Worm (Caenorhabditis elegans): ENCODE data around the gene T13C2.7.

T13C2.7 gene

DNA sequence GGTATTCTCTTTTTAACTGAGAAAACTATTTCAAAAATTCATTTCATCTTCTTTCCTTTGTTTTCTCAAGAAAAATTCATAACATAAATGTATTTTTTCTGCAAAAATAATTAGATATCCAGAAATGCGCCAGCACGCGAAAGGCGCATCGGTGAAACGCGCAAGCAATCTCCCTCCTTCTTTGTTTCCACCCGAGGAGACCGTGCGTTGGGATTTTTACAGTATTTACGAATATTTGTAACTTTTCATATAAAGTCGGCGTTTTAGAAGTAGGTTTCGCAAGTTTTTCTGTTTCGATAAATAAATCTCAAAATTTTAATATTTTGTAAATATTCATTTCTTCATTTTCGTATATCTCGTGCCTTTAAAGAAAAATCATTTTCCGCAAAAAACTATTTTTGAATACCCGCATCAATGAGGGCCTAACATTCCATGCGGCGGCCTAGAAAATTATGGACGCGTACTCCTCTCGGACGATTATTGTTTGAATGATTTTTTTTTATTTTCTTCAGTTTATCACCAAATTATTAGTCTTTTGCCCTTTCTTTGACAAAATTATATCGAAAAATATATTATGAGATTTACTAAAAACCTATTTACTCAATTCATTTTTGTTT, 2.7 kb upstream of the T13C2.7 start, which contains the start of gene ssup-72 (continued):
- TF ChIP-seq lir-3 (tag; optimal IDR thresholded peaks at IDR 0.05) (no peak), mep-1 (tag; optimal IDR thresholded peaks at IDR 0.05) (peak; percentile 65), ZK337.2 (GFP tag; IDR thresholded peaks at IDR 0.05) (peak; percentile 43; the same call in 1 of the 2 replicates), T20F7.1 (GFP tag; optimal IDR thresholded peaks at IDR 0.05) (peak; percentile 60), dpl-1 (GFP tag; optimal IDR thresholded peaks at IDR 0.05) (peak; percentile 88), F26F4.8 (GFP tag; conservative IDR thresholded peaks at IDR 0.05) (no peak), rbr-2 (tag; optimal IDR thresholded peaks at IDR 0.05) (peak; percentile 49), hlh-11 (tag; optimal IDR thresholded peaks at IDR 0.05) (peak; percentile 6), ceh-44 (GFP tag; IDR thresholded peaks at IDR 0.05) (0 out of 2 replicates have a peak, but pooled peaks have one; percentile 12)

DNA sequence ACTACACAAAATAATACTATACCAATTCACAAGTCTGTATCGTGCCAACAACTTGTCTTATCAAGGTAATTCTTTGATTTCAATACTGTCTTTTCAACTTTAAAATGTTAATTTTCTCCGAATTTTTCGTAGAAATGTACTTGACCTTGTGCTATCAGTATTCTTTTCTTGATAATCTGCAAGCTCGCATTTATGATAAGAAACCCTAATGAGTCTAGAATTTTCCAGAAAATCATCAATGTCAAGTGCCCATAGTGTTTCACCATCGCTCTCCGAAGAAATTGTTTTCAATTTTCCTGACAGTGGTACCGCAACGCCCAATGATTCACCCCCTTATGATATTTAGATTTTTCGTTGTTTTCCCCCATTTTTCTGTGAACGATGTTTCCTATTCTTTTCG, 2.0 kb downstream of the T13C2.7 start:
- TF ChIP-seq tag-97 (GFP tag; IDR thresholded peaks at IDR 0.05) (no peak), dve-1 (tag; optimal IDR thresholded peaks at IDR 0.05; ENCODE audit: insufficient read depth) (peak; percentile 31), F10B5.3 (tag; optimal IDR thresholded peaks at IDR 0.05) (no peak), zip-2 (tag; optimal IDR thresholded peaks at IDR 0.05) (no peak), sdz-12 (GFP tag; optimal IDR thresholded peaks at IDR 0.05) (no peak), attf-4 (tag; optimal IDR thresholded peaks at IDR 0.05) (no peak), ctbp-1 (GFP tag; IDR thresholded peaks at IDR 0.05) (no peak), zag-1 (tag; optimal IDR thresholded peaks at IDR 0.05) (no peak), aha-1 (tag) (no peak), nhr-42 (GFP tag; IDR thresholded peaks at IDR 0.05) (no peak), ceh-32 (tag; optimal IDR thresholded peaks at IDR 0.05; ENCODE audit: poor library complexity) (no peak), T20F7.1 (GFP tag; optimal IDR thresholded peaks at IDR 0.05) (no peak), Y5F2A.4 (GFP tag; optimal IDR thresholded peaks at IDR 0.05) (no peak), nhr-10 (tag; optimal IDR thresholded peaks at IDR 0.05) (no peak), dmd-6 (GFP tag; IDR thresholded peaks at IDR 0.05) (peak; percentile 46; the same call in 1 of the 2 replicates), Y48G9A.11 (GFP tag; IDR thresholded peaks at IDR 0.05) (no peak), mdt-29 (GFP tag; IDR thresholded peaks at IDR 0.05) (peak; percentile 59; the same call in 1 of the 2 replicates), hlh-11 (tag; optimal IDR thresholded peaks at IDR 0.05) (peak; percentile 60), skn-1 (tag; optimal IDR thresholded peaks at IDR 0.05) (no peak), egl-43 (GFP tag; IDR thresholded peaks at IDR 0.05) (no peak), rbr-2 (tag; optimal IDR thresholded peaks at IDR 0.05) (no peak), zip-11 (GFP tag; IDR thresholded peaks at IDR 0.05) (no peak), nhr-11 (tag; optimal IDR thresholded peaks at IDR 0.05) (no peak), mxl-3 (GFP tag; optimal IDR thresholded peaks at IDR 0.05) (no peak), mes-2 (tag; optimal IDR thresholded peaks at IDR 0.05; ENCODE audit: poor library complexity, severe bottlenecking) (no peak), tra-1 (GFP tag; IDR thresholded peaks at IDR 0.05) (0 out of 2 replicates have a peak, but pooled peaks have one; percentile 17), daf-16 (GFP tag; optimal IDR thresholded peaks at IDR 0.05) (no peak), daf-16 (tag; optimal IDR thresholded peaks at IDR 0.05) (peak; percentile 89), fkh-10 (GFP tag; optimal IDR thresholded peaks at IDR 0.05) (no peak), vab-7 (GFP tag; IDR thresholded peaks at IDR 0.05) (no peak), hmg-1.1 (GFP tag; IDR thresholded peaks at IDR 0.05) (no peak), lim-7 (GFP tag; IDR thresholded peaks at IDR 0.05) (no peak), dmd-9 (GFP tag; IDR thresholded peaks at IDR 0.05) (no peak), unc-39 (tag; optimal IDR thresholded peaks at IDR 0.05) (no peak), hlh-30 (tag; optimal IDR thresholded peaks at IDR 0.05; ENCODE audit: insufficient read depth) (peak; percentile 18), lin-13 (GFP tag; optimal IDR thresholded peaks at IDR 0.05) (no peak), T26A8.4 (GFP tag; IDR thresholded peaks at IDR 0.05) (no peak), fos-1 (tag; optimal IDR thresholded peaks at IDR 0.05) (no peak), ZK337.2 (GFP tag; IDR thresholded peaks at IDR 0.05) (no peak), unc-62 (GFP tag; optimal IDR thresholded peaks at IDR 0.05 in 1 of 2) (peak in 1 of 2 experiments; percentile 55), unc-62 (tag; optimal IDR thresholded peaks at IDR 0.05) (no peak), pqm-1 (tag; optimal IDR thresholded peaks at IDR 0.05) (peak; percentile 4)

Measured in whole organism, L4 larva.